Worm (Caenorhabditis elegans) whole organism, young adult: ENCODE measurements around the gene Y22D7AL.11.

Experiments used
- B0336.3 ChIP-seq: fragments of 200-800 bp; sonication (Bioruptor generic); IDR thresholded peaks from 2 replicates; pipeline ENCODE4 v1.3.6; 2022; ENCODE audit warnings: missing genetic modification characterization, missing compliant biosample characterization
- ama-1 ChIP-seq, 3 experiments: fragments of 150-350 bp in 1 of 3; sonication (generic microtip) in 2 of 3; optimal IDR thresholded peaks; 2 replicates each; lab custom pipeline; 2014 to 2018; ENCODE audit warnings: missing biosample characterization in 2 of 3, missing genetic modification characterization in 2 of 3, missing genetic modification reagents in 2 of 3
- aptf-3 ChIP-seq: fragments of 200-800 bp; sonication (Bioruptor generic); IDR thresholded peaks from 2 replicates; pipeline ENCODE4 v1.3.6; 2022; ENCODE audit warnings: missing genetic modification characterization, missing compliant biosample characterization
- ceh-27 ChIP-seq: fragments of 200-800 bp; sonication (Bioruptor generic); optimal IDR thresholded peaks from 2 replicates; lab custom pipeline; 2018; ENCODE audit warnings: mild to moderate bottlenecking, missing genetic modification characterization, moderate library complexity, missing compliant biosample characterization
- ceh-40 ChIP-seq: fragments of 200-800 bp; sonication (Bioruptor generic); IDR thresholded peaks from 2 replicates; pipeline ENCODE4 v1.3.6; 2022; ENCODE audit warnings: missing genetic modification characterization, missing compliant biosample characterization
- ceh-58 ChIP-seq: fragments of 200-800 bp; sonication (Bioruptor generic); IDR thresholded peaks from 2 replicates; pipeline ENCODE4 v1.3.6; 2022; ENCODE audit warnings: missing genetic modification characterization, missing compliant biosample characterization
- lin-35 ChIP-seq, 3 experiments: fragments of 150-350 bp in 2 of 3; sonication (generic microtip) in 1 of 3; optimal IDR thresholded peaks; 2 replicates each; lab custom pipeline; 2014 to 2018; ENCODE audit warnings: missing biosample characterization in 3 of 3, missing genetic modification characterization in 3 of 3, missing genetic modification reagents in 3 of 3
- lir-1 ChIP-seq: fragments of 200-800 bp; sonication (Bioruptor generic); conservative IDR thresholded peaks from 2 replicates; pipeline ENCODE4 v1.3.6; 2022; ENCODE audit warnings: missing genetic modification reagents, missing genetic modification characterization, missing compliant biosample characterization
- pha-4 ChIP-seq: fragments of 150-350 bp; sonication (generic microtip); optimal IDR thresholded peaks from 2 replicates; lab custom pipeline; 2014; ENCODE audit warnings: missing biosample characterization, missing genetic modification reagents, missing genetic modification characterization
- snpc-4 ChIP-seq, 5 experiments: fragments of 150-350 bp in 1 of 5; sonication (generic microtip) in 4 of 5; optimal IDR thresholded peaks; 2 replicates each; lab custom pipeline; 2014 to 2018; ENCODE audit warnings: missing genetic modification characterization in 5 of 5, missing biosample characterization in 3 of 5, antibody characterized with exemption in 2 of 5, mild to moderate bottlenecking in 2 of 5, missing compliant biosample characterization in 2 of 5, missing genotype in 2 of 5, moderate library complexity in 2 of 5, missing genetic modification reagents in 1 of 5
- sptf-2 ChIP-seq: fragments of 200-800 bp; sonication (Bioruptor generic); optimal IDR thresholded peaks from 2 replicates; lab custom pipeline; 2018; ENCODE audit warnings: mild to moderate bottlenecking, missing genetic modification characterization, missing compliant biosample characterization
- tlf-1 ChIP-seq: fragments of 200-800 bp; sonication (Bioruptor generic); optimal IDR thresholded peaks from 2 replicates; lab custom pipeline; 2018; ENCODE audit warnings: mild to moderate bottlenecking, missing genetic modification characterization, missing compliant biosample characterization
- ztf-25 ChIP-seq: fragments of 200-800 bp; sonication (Bioruptor generic); IDR thresholded peaks from 2 replicates; pipeline ENCODE4 v1.3.6; 2022; ENCODE audit warnings: missing genetic modification reagents, missing genetic modification characterization, missing compliant biosample characterization

ce11 chrIII:1668519-1668918, 34.3 kb upstream of the Y22D7AL.11 start, which contains the start of gene glb-30:
- TF ChIP-seq tlf-1 (no peak), sptf-2 (no peak), ama-1 (optimal IDR thresholded peaks at IDR 0.05; lab: Kevin White, UChicago) (no peak), ama-1 (GFP tag; optimal IDR thresholded peaks at IDR 0.05; lab: Kevin White, UChicago) (no peak), B0336.3 (GFP tag; lab: Robert Waterston, UW) (no peak), aptf-3 (GFP tag; lab: Robert Waterston, UW) (no peak), pha-4 (tag; lab: Kevin White, UChicago) (no peak), snpc-4 (GFP tag; optimal IDR thresholded peaks at IDR 0.05; lab: Kevin White, UChicago) (no peak), snpc-4 (tag; optimal IDR thresholded peaks at IDR 0.05; lab: Kevin White, UChicago) (no peak), ceh-40 (GFP tag; lab: Robert Waterston, UW) (no peak), ceh-27 (no peak), lir-1 (no peak), ceh-58 (no peak), lin-35 (GFP tag; optimal IDR thresholded peaks at IDR 0.05; lab: Kevin White, UChicago) (no peak), ztf-25 (GFP tag; lab: Robert Waterston, UW) (no peak)
